Worm (Caenorhabditis elegans) whole organism, mixed stage, embryonic: ENCODE measurements around the gene T02G5.7.

Experiments
- elt-3 ChIP-seq: fragments of 150-350 bp; optimal IDR thresholded peaks from 2 replicates; lab custom pipeline; 2014; ENCODE audit warnings: missing biosample characterization, missing genetic modification characterization
- mep-1 ChIP-seq: fragments of 150-350 bp; optimal IDR thresholded peaks from 2 replicates; lab custom pipeline; 2017; ENCODE audit warnings: missing biosample characterization, missing genetic modification reagents, missing genetic modification characterization, inconsistent platforms

DNA sequence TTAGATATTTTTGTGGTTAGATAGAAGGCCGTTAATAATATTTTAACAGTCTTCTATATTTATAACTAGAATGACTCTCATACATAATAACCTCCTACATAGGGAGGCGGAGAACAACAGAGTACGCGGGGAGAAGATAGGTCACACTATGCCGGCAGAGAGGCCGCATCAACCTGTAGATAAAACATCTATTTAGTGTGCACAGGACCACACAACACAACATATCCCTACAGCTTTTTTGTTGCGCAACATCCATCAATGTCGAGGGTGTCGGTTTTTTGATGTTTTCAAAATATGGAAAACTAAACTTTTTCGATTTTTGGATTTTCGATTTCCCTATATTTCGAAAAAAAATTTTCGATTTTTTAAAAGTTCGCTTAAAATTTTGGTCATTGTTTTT is 15.4 kb downstream of the T02G5.7 start:
- TF ChIP-seq mep-1 (tag; lab: Kevin White, UChicago): no peak
- TF ChIP-seq elt-3 (tag; lab: Kevin White, UChicago): no peak
